Fruit fly (Drosophila melanogaster) ovary, adult (tissue): Measurements from ENCODE around the gene wapl.

Experiments
- CG17801 ChIP-seq: fragments of 200-800 bp; optimal IDR thresholded peaks from 2 replicates; lab custom pipeline; 2019; ENCODE audit warnings: missing biosample characterization, mild to moderate bottlenecking, missing genetic modification characterization, moderate library complexity; ENCODE audit not compliant: partially characterized antibody

The wapl gene

DNA sequence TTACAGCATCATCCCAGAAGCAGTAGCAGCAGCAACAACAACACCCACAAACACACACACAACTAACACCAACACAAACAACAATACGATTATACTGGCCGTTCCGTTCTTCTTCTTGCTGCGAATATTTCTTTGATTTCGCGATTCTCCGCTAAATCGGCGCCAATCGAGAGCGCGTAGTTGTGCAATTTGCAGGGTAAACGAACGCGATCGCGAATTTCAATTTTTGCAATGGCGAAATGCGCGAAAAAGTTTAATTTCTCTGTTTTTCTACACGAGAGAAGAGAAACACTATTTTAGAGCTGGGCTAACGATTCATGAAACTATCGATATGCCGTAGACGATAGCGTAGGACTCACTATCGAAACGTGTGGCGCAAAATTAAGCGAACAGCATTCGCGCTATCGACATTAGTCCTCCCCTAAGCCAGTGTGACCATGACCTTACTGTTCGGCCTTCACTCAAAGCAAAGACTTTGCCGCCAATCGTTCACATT is at the start of gene wapl:
TSS of gene wapl (minus strand) at position 316 of the 496 bp plus-strand sequence.
- peak; percentile 52 for TF ChIP-seq CG17801

DNA sequence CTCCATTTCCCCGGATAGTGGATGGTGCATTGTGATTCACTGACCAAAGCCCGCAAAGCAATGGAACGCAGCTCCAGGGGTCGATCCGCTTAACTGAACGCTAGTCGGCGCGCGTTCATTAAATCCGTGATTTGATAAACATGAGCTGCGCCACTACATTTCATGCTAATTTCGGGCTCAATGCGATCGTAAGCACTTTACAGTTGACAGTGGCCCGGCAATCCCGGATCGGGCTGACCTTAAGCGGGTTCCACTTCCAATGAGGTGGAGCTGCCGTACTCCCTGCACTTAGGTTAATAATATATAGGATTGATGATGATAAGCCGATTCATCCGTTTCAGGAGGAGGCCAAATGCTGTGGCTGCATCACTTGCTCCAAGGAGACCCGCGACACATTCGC is 45.0 kb upstream of the wapl start, which contains the start of gene FarO:
TSS of gene FarO (minus strand) at position 101 of the 400 bp plus-strand sequence.
- TF ChIP-seq CG17801 = no peak

DNA sequence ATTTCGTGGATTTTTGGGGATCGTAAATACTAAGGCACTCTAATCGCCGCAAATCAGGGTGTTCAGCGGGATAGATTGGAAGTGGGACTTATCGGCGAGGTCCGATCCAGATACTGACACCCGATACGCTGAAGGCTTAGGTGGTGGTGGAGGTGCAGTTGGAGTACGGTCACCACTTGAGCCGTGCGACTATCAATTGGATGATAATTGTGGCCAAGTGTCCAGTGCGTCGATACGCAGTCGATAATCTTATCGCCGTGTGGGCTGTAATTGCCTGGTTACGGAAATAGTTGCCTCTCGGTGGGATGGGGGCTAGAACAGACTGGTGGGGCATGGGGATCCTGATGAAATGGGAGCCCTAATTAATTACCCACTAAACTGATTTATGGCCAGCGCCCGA is 40.5 kb upstream of the wapl start:
- TF ChIP-seq CG17801 = no peak

DNA sequence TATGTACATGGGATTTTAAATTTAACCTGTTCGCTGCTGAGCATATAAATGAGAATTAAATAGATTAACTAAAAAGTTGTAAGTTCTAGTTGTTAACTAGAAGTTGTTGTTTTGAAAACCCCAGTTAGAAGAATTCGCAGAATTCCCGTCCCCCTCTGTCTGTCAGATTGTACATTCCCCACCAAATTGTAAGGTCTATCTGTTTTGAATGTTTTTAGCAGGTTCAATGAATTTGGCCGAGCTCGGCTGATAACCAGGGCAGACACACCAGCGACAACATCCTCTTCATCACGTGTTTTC is 39.4 kb upstream of the wapl start:
- no peak for TF ChIP-seq CG17801

DNA sequence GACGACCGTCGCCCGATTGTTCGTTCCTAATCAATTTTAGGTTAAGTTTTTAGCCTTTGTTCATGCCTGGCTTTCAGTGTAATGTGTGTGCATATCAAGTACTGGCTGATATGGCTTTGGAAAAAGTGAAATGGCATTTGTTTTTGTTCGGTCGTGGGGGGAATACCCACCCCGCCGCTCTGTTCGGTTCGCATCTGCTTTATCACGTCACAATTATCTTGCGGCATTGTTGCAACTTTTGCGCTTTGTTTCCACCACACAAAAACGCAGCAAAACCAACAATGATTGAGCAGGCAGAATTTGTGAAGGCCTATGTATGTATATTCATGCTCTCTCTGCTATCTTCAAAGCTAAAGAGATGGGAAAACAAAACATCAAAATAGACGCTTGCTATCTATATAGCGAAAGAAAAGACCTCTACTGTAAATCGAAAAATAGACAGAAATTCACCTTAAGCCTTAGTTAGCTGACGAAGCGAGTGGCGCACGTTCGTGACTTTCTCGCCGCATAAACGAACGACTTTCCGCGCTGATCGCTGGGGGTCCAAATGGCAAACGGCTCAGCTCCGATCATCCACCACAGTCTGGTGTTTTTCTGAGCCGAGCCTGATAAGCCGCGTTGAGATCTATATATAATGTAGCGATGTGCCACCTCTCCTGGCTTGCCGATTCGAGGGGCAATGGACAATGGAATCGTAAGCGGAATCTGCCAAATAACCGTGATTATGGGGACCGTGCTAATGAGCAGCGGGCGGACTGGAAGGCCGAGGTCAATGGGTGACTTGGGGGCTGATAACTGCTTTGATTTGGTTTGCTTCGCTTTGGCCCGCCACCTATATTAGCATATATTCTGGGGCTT is 38.9 kb upstream of the wapl start:
- TF ChIP-seq CG17801 = no peak

DNA sequence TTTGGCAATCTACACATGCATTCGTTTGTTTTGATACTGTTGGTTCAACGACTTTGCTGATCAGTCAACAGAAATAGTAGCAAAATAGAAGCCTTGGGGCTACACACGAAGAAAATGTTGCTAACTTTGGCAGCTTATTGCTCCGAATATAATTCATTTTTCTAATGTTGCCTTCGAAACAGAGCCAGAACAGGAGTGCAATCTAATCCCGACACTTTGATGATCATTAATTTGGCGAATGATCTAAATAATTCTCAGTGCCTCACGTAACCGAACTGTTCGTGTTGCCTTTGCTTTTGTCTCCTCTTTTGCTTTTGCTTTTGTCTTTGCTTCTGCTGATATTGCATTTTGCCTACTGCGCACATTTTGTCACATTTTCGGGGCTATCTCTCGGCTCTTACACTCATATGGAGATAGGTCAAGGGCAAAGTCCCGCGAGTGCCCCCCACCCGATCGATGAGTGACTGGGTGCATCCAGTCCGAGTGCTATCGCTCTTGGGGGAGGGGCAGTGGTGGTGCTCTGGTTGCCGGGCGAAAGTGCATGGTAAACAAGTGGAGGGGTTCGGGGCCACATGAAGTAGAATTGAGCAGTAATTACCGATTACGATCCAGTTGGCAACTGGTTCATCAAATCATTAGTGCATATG is 37.4 kb upstream of the wapl start:
- peak; percentile 87 for TF ChIP-seq CG17801

DNA sequence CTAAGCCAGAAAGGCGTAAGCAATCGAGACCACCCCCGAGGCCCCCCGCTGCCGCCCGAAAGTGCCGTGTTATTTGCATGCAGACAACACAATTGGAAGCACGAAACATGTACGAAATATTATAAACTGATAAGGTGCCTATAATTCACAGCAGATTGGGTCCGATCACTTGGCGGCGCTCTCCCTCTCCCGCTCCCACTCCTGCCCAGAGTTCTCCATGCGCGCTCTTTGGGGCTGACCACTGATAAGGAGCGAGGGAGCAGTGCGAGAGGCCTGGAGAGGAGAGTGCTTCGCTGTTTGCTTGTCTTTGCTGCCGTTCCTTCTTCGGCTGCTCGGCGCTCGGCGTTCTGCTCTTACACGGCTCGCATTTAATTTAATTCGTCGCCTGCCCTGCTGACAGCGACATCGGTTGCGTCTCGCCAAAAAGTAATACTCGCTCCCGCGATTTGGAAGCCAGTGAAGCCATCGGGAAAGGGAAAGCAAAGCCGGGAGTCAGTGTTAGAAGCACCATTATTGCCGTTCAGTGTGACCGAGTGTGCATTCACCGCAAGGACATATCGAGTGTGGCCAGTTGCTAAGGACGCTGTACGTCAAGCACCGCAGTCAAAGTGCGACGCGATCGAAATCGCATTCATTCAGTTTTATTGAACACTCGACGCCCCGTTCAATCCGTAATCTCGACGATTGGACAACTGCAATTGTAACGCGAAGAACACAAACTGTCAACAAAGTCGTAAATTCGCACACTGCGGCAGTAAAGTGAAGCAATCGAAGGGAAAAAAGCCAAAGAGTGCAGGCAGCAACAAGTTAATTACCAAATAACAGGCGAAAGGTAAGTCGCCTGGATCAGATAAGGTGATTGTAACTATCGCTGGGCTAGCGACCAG is 35.7 kb upstream of the wapl start:
- peak; percentile 24 for TF ChIP-seq CG17801

DNA sequence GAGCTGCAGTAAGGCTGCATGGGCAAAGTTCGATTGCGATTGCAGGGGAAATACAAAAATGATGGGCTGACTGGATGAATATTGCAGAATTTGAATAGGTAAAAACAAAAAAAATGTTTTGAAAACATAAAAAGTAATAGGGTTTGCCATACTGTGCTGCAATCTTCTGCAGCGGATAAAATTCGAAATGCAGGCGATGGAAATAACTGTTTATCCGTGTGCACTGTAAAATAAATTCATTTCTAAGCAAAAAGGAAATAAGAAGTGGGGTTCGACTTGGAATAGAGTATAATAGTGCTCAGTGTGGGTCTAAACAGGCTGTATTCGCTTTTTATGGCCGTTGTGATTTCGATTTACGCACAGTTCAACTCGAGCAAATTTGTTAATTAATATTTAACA is 35.0 kb upstream of the wapl start, which contains the start of gene CG14053:
TSS of gene CG14053 (minus strand) at position 101 of the 399 bp plus-strand sequence.
- no peak for TF ChIP-seq CG17801

DNA sequence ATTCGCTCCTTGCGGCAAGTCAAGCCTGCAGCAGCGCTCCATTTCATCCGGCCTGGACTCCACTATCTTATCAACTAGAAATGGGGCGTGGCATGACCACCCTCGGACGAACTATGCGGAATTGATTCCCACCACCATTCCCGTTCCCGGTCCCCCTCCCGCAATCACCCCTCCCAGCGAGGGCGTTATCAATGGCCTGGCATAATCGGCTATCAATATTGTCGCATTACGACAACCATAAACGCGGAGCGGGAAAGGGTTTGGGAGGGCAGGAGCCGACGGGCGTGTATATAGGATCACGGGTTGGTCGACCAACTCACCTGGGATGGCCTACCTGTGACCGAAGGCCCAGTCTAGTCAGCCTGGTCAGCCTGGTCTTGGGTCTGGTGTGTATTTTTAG is 34.4 kb upstream of the wapl start:
- TF ChIP-seq CG17801 = no peak

DNA sequence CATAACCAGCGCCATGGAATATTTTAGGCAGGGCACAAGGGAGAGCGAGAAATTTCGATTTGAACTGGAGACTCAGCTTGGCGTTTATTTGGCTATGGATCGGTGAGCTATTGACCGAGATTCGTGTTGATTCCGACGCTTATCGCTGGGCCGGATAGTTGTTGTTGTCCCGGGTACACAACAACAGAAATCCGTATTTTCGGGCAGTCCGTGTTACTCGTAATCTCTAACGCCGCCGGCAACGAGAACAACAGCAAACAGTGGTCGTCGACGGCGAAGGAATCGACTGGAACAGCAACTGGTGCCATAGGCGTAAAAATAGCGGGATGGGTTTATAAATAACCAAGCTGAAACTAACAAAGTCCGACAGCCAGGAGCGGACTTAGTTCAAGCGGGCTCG is 33.1 kb upstream of the wapl start:
- TF ChIP-seq CG17801 = no peak

DNA sequence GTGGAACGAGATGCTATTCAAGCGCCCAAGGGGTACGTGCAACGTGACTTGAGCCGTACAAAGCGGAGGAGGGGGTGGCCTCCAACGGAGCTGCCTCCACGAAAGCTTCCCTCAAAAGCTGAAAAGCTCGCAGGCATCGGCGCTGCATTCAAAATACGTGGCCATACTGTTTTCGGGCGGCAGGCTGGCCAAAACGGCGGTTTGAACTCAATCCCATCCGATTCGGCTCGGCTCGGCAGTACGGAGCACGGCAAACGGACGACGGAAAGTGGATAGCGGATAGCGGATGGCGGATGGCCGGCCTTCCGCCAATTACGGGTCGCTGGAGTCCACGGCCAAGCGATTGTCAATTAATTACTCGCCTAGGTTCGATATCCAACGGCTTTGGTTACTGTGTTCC is 30.1 kb upstream of the wapl start, which contains the start of gene Mct1:
TSS of gene Mct1 (plus strand) at position 301 of the 400 bp plus-strand sequence.
- TF ChIP-seq CG17801 = no peak

DNA sequence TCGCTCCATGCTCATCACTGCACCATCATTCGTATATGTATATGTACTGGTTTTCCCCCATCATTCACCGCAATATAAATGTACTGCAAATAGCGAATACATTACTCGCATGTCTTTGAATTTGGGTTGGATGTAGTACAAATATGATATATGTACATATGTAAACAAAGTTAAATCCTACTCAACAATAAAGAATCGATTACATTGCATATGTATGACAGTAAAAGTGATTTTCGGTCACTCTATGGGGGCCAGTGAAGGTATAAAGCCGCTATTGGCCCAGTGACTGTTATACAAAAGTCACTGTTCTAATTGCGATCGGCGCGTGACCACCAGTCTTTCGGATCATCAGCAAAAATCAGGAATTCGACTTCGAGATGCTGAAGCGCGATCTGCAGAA is 28.7 kb upstream of the wapl start, which contains the start of gene CG3457:
TSS of gene CG3457 (plus strand) at position 301 of the 400 bp plus-strand sequence.
- no peak for TF ChIP-seq CG17801

DNA sequence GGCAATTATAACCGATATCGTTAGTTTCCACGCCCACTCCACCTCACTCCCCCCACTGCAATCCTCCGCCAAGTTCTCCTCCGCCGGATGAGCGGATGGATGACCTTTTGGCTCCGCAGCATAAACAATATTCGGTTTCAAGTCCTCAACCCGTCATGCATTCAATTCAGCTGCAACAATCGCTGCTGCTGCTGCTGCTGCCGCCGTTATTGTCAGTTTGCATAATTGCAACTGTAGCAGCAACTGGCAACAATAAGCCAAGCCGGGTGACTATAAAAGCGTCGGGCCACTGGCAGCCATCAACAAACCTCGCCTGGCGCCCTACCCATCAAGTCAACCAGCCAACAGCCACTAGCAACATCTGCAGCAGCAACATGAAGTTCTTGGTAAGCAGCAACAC is 27.8 kb upstream of the wapl start, which contains the start of gene CG17777:
TSS of gene CG17777 (plus strand) at position 301 of the 400 bp plus-strand sequence.
- TF ChIP-seq CG17801 = no peak

DNA sequence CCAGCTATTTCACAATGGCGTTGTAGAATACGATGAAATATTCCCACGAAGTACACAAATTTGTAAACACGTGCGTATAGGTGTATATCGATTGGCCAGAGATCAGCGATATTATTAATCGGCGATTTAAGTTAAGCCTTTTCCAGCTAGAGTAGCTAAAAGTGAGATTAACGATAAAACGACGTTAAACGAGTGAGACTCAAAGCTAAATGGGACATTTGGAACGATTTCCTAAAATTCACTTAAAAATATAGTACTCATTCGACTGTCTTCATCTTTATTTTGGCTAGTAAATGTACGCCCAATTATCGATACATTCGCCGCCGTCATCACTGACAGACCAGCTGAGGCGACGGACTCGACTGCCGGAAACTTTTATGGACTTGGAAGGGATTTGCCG is 25.8 kb upstream of the wapl start, which contains the start of the genes Nmd3 and CG17776:
TSS of gene Nmd3 (minus strand) at position 106 of the 400 bp plus-strand sequence.
TSS of gene CG17776 (plus strand) at position 163 of the 400 bp plus-strand sequence.
- peak; percentile 52 for TF ChIP-seq CG17801

DNA sequence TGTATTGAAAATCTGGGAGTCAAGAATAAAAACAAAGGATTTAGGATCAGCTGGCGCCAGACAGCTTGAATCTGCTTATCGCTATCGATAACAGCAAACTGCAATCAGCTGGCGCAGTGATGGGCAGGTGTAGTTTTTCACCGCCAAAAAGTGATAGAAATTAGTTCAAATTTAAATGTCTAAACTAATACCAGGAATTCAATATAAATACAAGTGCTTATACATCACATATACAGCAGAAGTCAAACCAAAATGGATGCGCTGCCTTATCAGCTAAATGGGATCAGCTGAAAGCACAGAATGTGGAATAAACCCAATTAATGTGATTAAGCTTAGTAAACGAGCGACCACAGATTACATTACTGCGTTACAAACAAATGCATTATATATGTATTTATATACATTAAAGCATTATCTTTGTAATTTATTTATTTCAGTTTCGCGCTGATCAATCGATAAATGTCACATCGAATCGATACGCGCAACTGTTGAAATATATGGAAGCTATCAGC is 22.0 kb upstream of the wapl start, which contains the start of gene pn:
TSS of gene pn (plus strand) at position 462 of the 512 bp plus-strand sequence.
- TF ChIP-seq CG17801 = no peak

DNA sequence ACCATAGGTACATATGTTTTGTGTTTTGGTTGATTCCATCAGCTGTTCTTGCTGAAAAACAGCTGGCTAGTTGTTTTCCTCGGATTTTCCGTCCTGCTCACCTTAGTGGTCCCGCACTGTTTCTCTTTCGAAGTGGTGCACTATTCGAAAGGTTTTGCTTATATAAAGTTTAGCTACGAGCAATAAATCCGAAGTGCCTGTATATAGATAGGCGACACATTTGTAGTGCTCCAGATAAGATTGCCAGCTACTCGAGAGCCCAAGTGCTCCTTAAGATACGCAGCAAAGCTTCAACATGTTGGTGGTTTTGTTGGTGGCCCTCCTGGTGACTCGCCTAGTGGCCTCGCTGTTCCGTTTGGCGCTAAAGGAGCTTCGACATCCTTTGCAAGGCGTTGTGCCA is 20.0 kb upstream of the wapl start, which contains the start of gene Cyp4ae1:
TSS of gene Cyp4ae1 (plus strand) at position 206 of the 400 bp plus-strand sequence.
- TF ChIP-seq CG17801 = peak; percentile 31
